In the genomic region with DNA sequence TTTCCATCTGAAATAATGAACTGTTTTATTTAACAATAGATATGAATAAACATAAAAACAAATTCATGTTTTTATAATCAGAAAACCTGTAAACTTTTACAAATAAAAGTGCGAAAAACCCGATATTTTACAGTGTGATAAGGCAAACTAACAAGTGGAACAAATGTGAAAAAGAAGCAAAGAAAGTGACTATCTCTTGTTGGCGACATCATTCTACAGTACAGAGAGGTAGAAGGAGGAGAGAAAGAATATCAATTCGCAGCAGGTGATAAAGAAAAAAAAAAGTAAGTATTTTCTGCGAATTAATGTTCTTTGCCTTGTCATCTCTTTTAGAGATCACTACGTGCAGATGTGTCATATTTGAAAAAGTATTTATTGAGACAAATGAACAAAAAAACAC, we compare ENCODE assay signal across 5 worm cellular contexts.
TF ChIP-seq lines count a peak whose summit lies in the region.

No protein-coding gene starts in this region.

TF ChIP-seq in whole organism, L1 larva, 84 proteins besides CTCF, POLR2A, EP300 and RAD21 (continues in another document):
- TF ChIP-seq aha-1 (tag; optimal IDR thresholded peaks at IDR 0.05; lab: Kevin White, UChicago) (no peak), nhr-71 (tag; optimal IDR thresholded peaks at IDR 0.05; lab: Kevin White, UChicago) (no peak), elt-3 (tag; optimal IDR thresholded peaks at IDR 0.05; lab: Kevin White, UChicago) (peak in 2 of 6 experiments; percentile 16 to 55), nhr-19 (GFP tag; conservative IDR thresholded peaks at IDR 0.05; lab: Robert Waterston, UW) (0 out of 2 replicates have a peak, but pooled peaks have one; percentile 2), isw-1 (GFP tag; IDR thresholded peaks at IDR 0.05; lab: Robert Waterston, UW) (no peak), blmp-1 (tag; optimal IDR thresholded peaks at IDR 0.05; lab: Kevin White, UChicago) (peak; percentile 71), fkh-8 (tag; optimal IDR thresholded peaks at IDR 0.05; lab: Kevin White, UChicago) (no peak), lin-14 (GFP tag; optimal IDR thresholded peaks at IDR 0.05; lab: Kevin White, UChicago) (peak; percentile 24), skn-1 (tag; optimal IDR thresholded peaks at IDR 0.05; lab: Kevin White, UChicago) (no peak), tlp-1 (tag; optimal IDR thresholded peaks at IDR 0.05; lab: Kevin White, UChicago) (no peak), F16B12.6 (tag; optimal IDR thresholded peaks at IDR 0.05; lab: Kevin White, UChicago) (no peak), egl-27 (tag; optimal IDR thresholded peaks at IDR 0.05; lab: Kevin White, UChicago) (no peak), ces-1 (GFP tag; optimal IDR thresholded peaks at IDR 0.05; lab: Kevin White, UChicago) (no peak), elt-2 (tag; optimal IDR thresholded peaks at IDR 0.05; lab: Kevin White, UChicago) (peak; percentile 56), nhr-20 (tag; optimal IDR thresholded peaks at IDR 0.05; lab: Kevin White, UChicago) (peak; percentile 4), mdl-1 (tag; optimal IDR thresholded peaks at IDR 0.05; lab: Kevin White, UChicago) (peak in 1 of 2 experiments; percentile 9), lsy-2 (tag; optimal IDR thresholded peaks at IDR 0.05; lab: Kevin White, UChicago) (peak in 1 of 2 experiments; percentile 21)

TF ChIP-seq in whole organism, L2 larva, 48 proteins besides CTCF, POLR2A, EP300 and RAD21:
- TF ChIP-seq fos-1 (tag; optimal IDR thresholded peaks at IDR 0.05; lab: Kevin White, UChicago), result peak; percentile 94
- peak; percentile 18 for TF ChIP-seq nhr-25 (tag; optimal IDR thresholded peaks at IDR 0.05; lab: Kevin White, UChicago)
- TF ChIP-seq gmeb-1 (tag; optimal IDR thresholded peaks at IDR 0.05; lab: Kevin White, UChicago), result peak; percentile 24
- no peak for TF ChIP-seq ama-1 (optimal IDR thresholded peaks at IDR 0.05; lab: Kevin White, UChicago)
- TF ChIP-seq C34F6.9 (tag; optimal IDR thresholded peaks at IDR 0.05; lab: Kevin White, UChicago), result peak; percentile 3
- TF ChIP-seq blmp-1 (tag; optimal IDR thresholded peaks at IDR 0.05; lab: Kevin White, UChicago; ENCODE audit: insufficient read depth), result peak; percentile 44
- TF ChIP-seq F13H6.1 (tag; optimal IDR thresholded peaks at IDR 0.05; lab: Kevin White, UChicago), result peak; percentile 11
- TF ChIP-seq alr-1 (tag; optimal IDR thresholded peaks at IDR 0.05; lab: Kevin White, UChicago), result no peak
- peak; percentile 17 for TF ChIP-seq sma-3 (GFP tag; optimal IDR thresholded peaks at IDR 0.05; lab: Kevin White, UChicago)
- no peak for TF ChIP-seq ceh-82 (tag; optimal IDR thresholded peaks at IDR 0.05; lab: Kevin White, UChicago)
- no peak for TF ChIP-seq aly-2 (tag; optimal IDR thresholded peaks at IDR 0.05; lab: Kevin White, UChicago)
- TF ChIP-seq Y55F3AM.14 (GFP tag; optimal IDR thresholded peaks at IDR 0.05; lab: Kevin White, UChicago), result peak; percentile 66
- no peak for TF ChIP-seq ZK546.5 (tag; optimal IDR thresholded peaks at IDR 0.05; lab: Kevin White, UChicago)
- TF ChIP-seq ceh-16 (tag; optimal IDR thresholded peaks at IDR 0.05; lab: Kevin White, UChicago), result no peak
- peak; percentile 77 for TF ChIP-seq sma-9 (GFP tag; optimal IDR thresholded peaks at IDR 0.05; lab: Kevin White, UChicago)
- TF ChIP-seq sma-9 (tag; optimal IDR thresholded peaks at IDR 0.05; lab: Kevin White, UChicago), result no peak
TF ChIP-seq in whole organism, L2 larva: peak in this region for 9.

TF ChIP-seq in whole organism, L3 larva, 47 proteins besides CTCF, POLR2A, EP300 and RAD21:
- TF ChIP-seq nhr-25 (tag; optimal IDR thresholded peaks at IDR 0.05; lab: Kevin White, UChicago) (peak; percentile 33), unc-39 (tag; optimal IDR thresholded peaks at IDR 0.05; lab: Kevin White, UChicago) (no peak), zag-1 (tag; optimal IDR thresholded peaks at IDR 0.05; lab: Kevin White, UChicago) (no peak), eor-1 (tag; optimal IDR thresholded peaks at IDR 0.05; lab: Kevin White, UChicago) (no peak), nhr-23 (tag; optimal IDR thresholded peaks at IDR 0.05; lab: Kevin White, UChicago) (peak; percentile 32), nhr-11 (tag; optimal IDR thresholded peaks at IDR 0.05; lab: Kevin White, UChicago) (no peak), nhr-43 (tag; optimal IDR thresholded peaks at IDR 0.05; lab: Kevin White, UChicago; ENCODE audit: poor library complexity, severe bottlenecking) (peak; percentile 35), ztf-11 (tag; optimal IDR thresholded peaks at IDR 0.05; lab: Kevin White, UChicago) (no peak), snpc-4 (tag; optimal IDR thresholded peaks at IDR 0.05; lab: Kevin White, UChicago) (no peak), elt-1 (tag; optimal IDR thresholded peaks at IDR 0.05; lab: Kevin White, UChicago) (no peak), R02D3.7 (tag; optimal IDR thresholded peaks at IDR 0.05; lab: Kevin White, UChicago) (no peak), pqm-1 (tag; optimal IDR thresholded peaks at IDR 0.05; lab: Kevin White, UChicago) (peak; percentile 88), hmg-11 (tag; optimal IDR thresholded peaks at IDR 0.05; lab: Kevin White, UChicago) (no peak), mdl-1 (tag; optimal IDR thresholded peaks at IDR 0.05; lab: Kevin White, UChicago) (peak; percentile 33), jun-1 (tag; optimal IDR thresholded peaks at IDR 0.05; lab: Kevin White, UChicago) (no peak), nhr-28 (tag; optimal IDR thresholded peaks at IDR 0.05; lab: Kevin White, UChicago) (no peak), mml-1 (tag; optimal IDR thresholded peaks at IDR 0.05; lab: Kevin White, UChicago) (no peak), elt-2 (tag; optimal IDR thresholded peaks at IDR 0.05; lab: Kevin White, UChicago) (peak; percentile 72), elt-3 (tag; optimal IDR thresholded peaks at IDR 0.05; lab: Kevin White, UChicago) (peak in 2 of 3 experiments; percentile 44 to 46), ceh-9 (tag; optimal IDR thresholded peaks at IDR 0.05; lab: Kevin White, UChicago) (no peak)
TF ChIP-seq in whole organism, L3 larva: peak in this region for 7.

TF ChIP-seq in whole organism, L4 larva, 104 proteins besides CTCF, POLR2A, EP300 and RAD21 (continues in another document):
- TF ChIP-seq mxl-3 (GFP tag; optimal IDR thresholded peaks at IDR 0.05; lab: Kevin White, UChicago) (peak; percentile 23), nhr-48 (tag; optimal IDR thresholded peaks at IDR 0.05; lab: Kevin White, UChicago) (peak; percentile 36), dpl-1 (GFP tag; optimal IDR thresholded peaks at IDR 0.05; lab: Kevin White, UChicago) (peak; percentile 4), nhr-28 (tag; optimal IDR thresholded peaks at IDR 0.05; lab: Kevin White, UChicago) (peak; percentile 91), hlh-11 (tag; optimal IDR thresholded peaks at IDR 0.05; lab: Kevin White, UChicago) (peak; percentile 67), unc-62 (GFP tag; optimal IDR thresholded peaks at IDR 0.05 in 1 of 2; lab: Kevin White, UChicago) (peak in 1 of 2 experiments; percentile 2), unc-62 (tag; optimal IDR thresholded peaks at IDR 0.05; lab: Kevin White, UChicago) (no peak), hif-1 (tag; optimal IDR thresholded peaks at IDR 0.05; lab: Kevin White, UChicago) (peak in 1 of 2 experiments; percentile 33), set-16 (GFP tag; IDR thresholded peaks at IDR 0.05; lab: Robert Waterston, UW) (no peak), snpc-4 (tag; optimal IDR thresholded peaks at IDR 0.05; lab: Kevin White, UChicago) (no peak), mdl-1 (tag; optimal IDR thresholded peaks at IDR 0.05; lab: Kevin White, UChicago) (peak in 1 of 2 experiments; percentile 43), daf-16 (GFP tag; optimal IDR thresholded peaks at IDR 0.05; lab: Kevin White, UChicago) (no peak), daf-16 (tag; optimal IDR thresholded peaks at IDR 0.05; lab: Kevin White, UChicago) (peak; percentile 63), ztf-11 (tag; optimal IDR thresholded peaks at IDR 0.05; lab: Kevin White, UChicago) (no peak), hlh-30 (tag; optimal IDR thresholded peaks at IDR 0.05; lab: Kevin White, UChicago; ENCODE audit: insufficient read depth) (peak; percentile 23), dve-1 (tag; optimal IDR thresholded peaks at IDR 0.05; lab: Kevin White, UChicago; ENCODE audit: insufficient read depth) (peak; percentile 55), pqm-1 (tag; optimal IDR thresholded peaks at IDR 0.05; lab: Kevin White, UChicago) (peak; percentile 94), lsy-2 (tag; optimal IDR thresholded peaks at IDR 0.05; lab: Kevin White, UChicago) (peak in 1 of 2 experiments; percentile 43), aha-1 (tag; lab: Kevin White, UChicago) (peak; percentile 99), daf-8 (GFP tag; IDR thresholded peaks at IDR 0.05; lab: Robert Waterston, UW) (no peak)

TF ChIP-seq in whole organism, young adult, 124 proteins besides CTCF, POLR2A, EP300 and RAD21:
- TF ChIP-seq ztf-28 (GFP tag; IDR thresholded peaks at IDR 0.05; lab: Robert Waterston, UW) (no peak), pbrm-1 (GFP tag; IDR thresholded peaks at IDR 0.05; lab: Robert Waterston, UW) (no peak), nhr-80 (tag; optimal IDR thresholded peaks at IDR 0.05; lab: Kevin White, UChicago) (peak; percentile 81), Y53F4B.3 (GFP tag; IDR thresholded peaks at IDR 0.05; lab: Robert Waterston, UW) (no peak), ztf-25 (GFP tag; IDR thresholded peaks at IDR 0.05; lab: Robert Waterston, UW) (no peak)
